Worm (Caenorhabditis elegans) whole organism, midembryonic: ENCODE results near the gene npr-12.

ENCODE experiments used
- T22C8.4 ChIP-seq: fragments of 200-800 bp; sonication (Bioruptor generic); IDR thresholded peaks from 2 replicates; pipeline ENCODE4 v1.3.6; 2022; ENCODE audit warnings: missing genetic modification characterization, missing compliant biosample characterization
- cog-1 ChIP-seq: sonication (generic microtip); optimal IDR thresholded peaks from 2 replicates; lab custom pipeline; 2016; ENCODE audit warnings: missing genetic modification characterization, missing compliant biosample characterization
- flt-1 ChIP-seq: fragments of 200-800 bp; sonication (Bioruptor generic); IDR thresholded peaks from 2 replicates; pipeline ENCODE4 v1.3.6; 2022; ENCODE audit warnings: missing genetic modification characterization, missing compliant biosample characterization
- klf-2 ChIP-seq: fragments of 200-800 bp; sonication (Bioruptor generic); conservative IDR thresholded peaks from 2 replicates; pipeline ENCODE4 v1.3.6; 2022; ENCODE audit warnings: missing genetic modification reagents, missing genetic modification characterization, missing compliant biosample characterization
- med-1 ChIP-seq: sonication (generic microtip); optimal IDR thresholded peaks from 2 replicates; lab custom pipeline; 2017; ENCODE audit warnings: missing genetic modification characterization, mild to moderate bottlenecking, missing compliant biosample characterization, antibody characterized with exemption, missing genetic modification reagents; ENCODE audit not compliant: insufficient read depth
- ref-1 ChIP-seq: fragments of 200-800 bp; sonication (Bioruptor generic); conservative IDR thresholded peaks from 2 replicates; pipeline ENCODE4 v1.3.6; 2022; ENCODE audit warnings: missing genetic modification reagents, missing genetic modification characterization, missing compliant biosample characterization
- tab-1 ChIP-seq: fragments of 200-800 bp; sonication (Bioruptor generic); IDR thresholded peaks from 2 replicates; pipeline ENCODE4 v1.3.6; 2022; ENCODE audit warnings: missing genetic modification characterization, missing compliant biosample characterization
- ztf-23 ChIP-seq: fragments of 200-800 bp; sonication (Bioruptor generic); IDR thresholded peaks from 2 replicates; pipeline ENCODE4 v1.3.6; 2022; ENCODE audit warnings: missing genetic modification reagents, missing genetic modification characterization, missing compliant biosample characterization
- ztf-29 ChIP-seq: fragments of 200-800 bp; sonication (Bioruptor generic); IDR thresholded peaks from 2 replicates; pipeline ENCODE4 v1.3.6; 2022; ENCODE audit warnings: missing genetic modification reagents, missing genetic modification characterization, missing compliant biosample characterization

Gene npr-12

ce11 chrIV:6946832-6947231 is 9.4 kb upstream of the npr-12 start:
- TF ChIP-seq T22C8.4 (GFP tag; lab: Robert Waterston, UW) (no peak), cog-1 (tag; lab: Kevin White, UChicago) (no peak), ztf-23 (GFP tag; lab: Robert Waterston, UW) (no peak), tab-1 (GFP tag; lab: Robert Waterston, UW) (no peak), ref-1 (GFP tag; lab: Robert Waterston, UW) (no peak), flt-1 (GFP tag; lab: Robert Waterston, UW) (no peak), med-1 (GFP tag; lab: Kevin White, UChicago) (no peak), ztf-29 (GFP tag; lab: Robert Waterston, UW) (no peak), klf-2 (GFP tag; lab: Robert Waterston, UW) (no peak)

ce11 chrIV:6941101-6941500 is 3.7 kb upstream of the npr-12 start:
- no peak for TF ChIP-seq ztf-23 (GFP tag; lab: Robert Waterston, UW)
- TF ChIP-seq ztf-29 (GFP tag; lab: Robert Waterston, UW), result no peak
- no peak for TF ChIP-seq med-1 (GFP tag; lab: Kevin White, UChicago)
- TF ChIP-seq klf-2 (GFP tag; lab: Robert Waterston, UW), result no peak
- no peak for TF ChIP-seq tab-1 (GFP tag; lab: Robert Waterston, UW)
- TF ChIP-seq ref-1 (GFP tag; lab: Robert Waterston, UW), result no peak
- no peak for TF ChIP-seq T22C8.4 (GFP tag; lab: Robert Waterston, UW)
- no peak for TF ChIP-seq cog-1 (tag; lab: Kevin White, UChicago)
- TF ChIP-seq flt-1 (GFP tag; lab: Robert Waterston, UW), result no peak

ce11 chrIV:6928417-6928816 is 9.0 kb downstream of the npr-12 start, which contains the start of gene cest-6:
Gene cest-6, minus strand, starts transcription at chrIV:6928517.
- TF ChIP-seq ztf-23 (GFP tag; lab: Robert Waterston, UW), result no peak

ce11 chrIV:6925520-6925919 is 11.9 kb downstream of the npr-12 start:
- TF ChIP-seq T22C8.4 (GFP tag; lab: Robert Waterston, UW) (no peak), ztf-29 (GFP tag; lab: Robert Waterston, UW) (no peak), flt-1 (GFP tag; lab: Robert Waterston, UW) (no peak), tab-1 (GFP tag; lab: Robert Waterston, UW) (no peak), med-1 (GFP tag; lab: Kevin White, UChicago) (no peak), cog-1 (tag; lab: Kevin White, UChicago) (no peak), ztf-23 (GFP tag; lab: Robert Waterston, UW) (no peak), ref-1 (GFP tag; lab: Robert Waterston, UW) (no peak), klf-2 (GFP tag; lab: Robert Waterston, UW) (no peak)

ce11 chrIV:6923070-6923469 is 14.4 kb downstream of the npr-12 start, which contains the start of gene T22D1.1:
Gene T22D1.1, plus strand, starts transcription at chrIV:6923370.
- TF ChIP-seq ztf-29 (GFP tag; lab: Robert Waterston, UW) (no peak), cog-1 (tag; lab: Kevin White, UChicago) (no peak), flt-1 (GFP tag; lab: Robert Waterston, UW) (no peak), T22C8.4 (GFP tag; lab: Robert Waterston, UW) (no peak), klf-2 (GFP tag; lab: Robert Waterston, UW) (no peak)

ce11 chrIV:6920063-6920462 is 17.4 kb downstream of the npr-12 start, which contains the start of gene T22D1.18:
Gene T22D1.18, minus strand, starts transcription at chrIV:6920163.
- TF ChIP-seq ref-1 (GFP tag; lab: Robert Waterston, UW) (no peak), ztf-29 (GFP tag; lab: Robert Waterston, UW) (no peak), ztf-23 (GFP tag; lab: Robert Waterston, UW) (no peak), T22C8.4 (GFP tag; lab: Robert Waterston, UW) (no peak), flt-1 (GFP tag; lab: Robert Waterston, UW) (no peak), klf-2 (GFP tag; lab: Robert Waterston, UW) (no peak), cog-1 (tag; lab: Kevin White, UChicago) (no peak), med-1 (GFP tag; lab: Kevin White, UChicago) (no peak), tab-1 (GFP tag; lab: Robert Waterston, UW) (no peak)

- TF ChIP-seq T22C8.4 (GFP tag; lab: Robert Waterston, UW), result no peak
- no peak for TF ChIP-seq klf-2 (GFP tag; lab: Robert Waterston, UW)
- no peak for TF ChIP-seq med-1 (GFP tag; lab: Kevin White, UChicago)
- TF ChIP-seq flt-1 (GFP tag; lab: Robert Waterston, UW), result no peak
- TF ChIP-seq ztf-29 (GFP tag; lab: Robert Waterston, UW), result no peak
- TF ChIP-seq ztf-23 (GFP tag; lab: Robert Waterston, UW), result 0 out of 2 replicates have a peak, but pooled peaks have one; percentile 18
- peak; percentile 17 for TF ChIP-seq cog-1 (tag; lab: Kevin White, UChicago)
- no peak for TF ChIP-seq tab-1 (GFP tag; lab: Robert Waterston, UW)
- TF ChIP-seq ref-1 (GFP tag; lab: Robert Waterston, UW), result no peak
Observed at ce11 chrIV:6919318-6919717, 18.1 kb downstream of the npr-12 start, which contains the start of gene ruvb-2. Gene ruvb-2, minus strand, starts transcription at chrIV:6919406.

- no peak for TF ChIP-seq flt-1 (GFP tag; lab: Robert Waterston, UW)
- no peak for TF ChIP-seq ztf-29 (GFP tag; lab: Robert Waterston, UW)
- no peak for TF ChIP-seq ztf-23 (GFP tag; lab: Robert Waterston, UW)
- TF ChIP-seq klf-2 (GFP tag; lab: Robert Waterston, UW), result no peak
- no peak for TF ChIP-seq tab-1 (GFP tag; lab: Robert Waterston, UW)
Observed at ce11 chrIV:6916831-6917230, 20.6 kb downstream of the npr-12 start.

- no peak for TF ChIP-seq ztf-23 (GFP tag; lab: Robert Waterston, UW)
- no peak for TF ChIP-seq cog-1 (tag; lab: Kevin White, UChicago)
- TF ChIP-seq ref-1 (GFP tag; lab: Robert Waterston, UW), result no peak
- no peak for TF ChIP-seq T22C8.4 (GFP tag; lab: Robert Waterston, UW)
- TF ChIP-seq flt-1 (GFP tag; lab: Robert Waterston, UW), result no peak
- TF ChIP-seq ztf-29 (GFP tag; lab: Robert Waterston, UW), result no peak
- TF ChIP-seq tab-1 (GFP tag; lab: Robert Waterston, UW), result no peak
- TF ChIP-seq med-1 (GFP tag; lab: Kevin White, UChicago), result no peak
- TF ChIP-seq klf-2 (GFP tag; lab: Robert Waterston, UW), result no peak
Observed at ce11 chrIV:6912851-6913588, 24.4 kb downstream of the npr-12 start, which contains the start of gene T22D1.3. Gene T22D1.3, plus strand, starts transcription at chrIV:6913538.
